Fruit fly (Drosophila melanogaster): ENCODE results near the gene CG43203.

- TF ChIP-seq CG1620 (GFP tag; optimal IDR thresholded peaks at IDR 0.05) (no peak), toe (GFP tag; optimal IDR thresholded peaks at IDR 0.05) (no peak), CG7045 (GFP tag; optimal IDR thresholded peaks at IDR 0.05) (no peak), Crg-1 (GFP tag; optimal IDR thresholded peaks at IDR 0.05) (no peak), CG12768 (GFP tag; optimal IDR thresholded peaks at IDR 0.05) (no peak), Clk (GFP tag; optimal IDR thresholded peaks at IDR 0.05) (no peak), CG33017 (tag; optimal IDR thresholded peaks at IDR 0.05) (no peak), bab1 (GFP tag; optimal IDR thresholded peaks at IDR 0.05) (no peak), CG14711 (tag; optimal IDR thresholded peaks at IDR 0.05) (no peak), Hr96 (GFP tag; optimal IDR thresholded peaks at IDR 0.05) (no peak), Mnt (GFP tag; optimal IDR thresholded peaks at IDR 0.05) (no peak), cic (GFP tag; optimal IDR thresholded peaks at IDR 0.05) (no peak), cnc (optimal IDR thresholded peaks at IDR 0.05) (no peak), kay (GFP tag; ENCODE audit: borderline replicate concordance) (no peak)
Observed at dm6 chr3R:19341779-19342178, 12.1 kb upstream of the CG43203 start.

Data from whole organism, adult.